Worm (Caenorhabditis elegans): ENCODE results near the gene C06G3.8.
A peak's percentile ranks its signal among the peaks of the same experiment; 100 is the strongest.

C06G3.8 gene

DNA sequence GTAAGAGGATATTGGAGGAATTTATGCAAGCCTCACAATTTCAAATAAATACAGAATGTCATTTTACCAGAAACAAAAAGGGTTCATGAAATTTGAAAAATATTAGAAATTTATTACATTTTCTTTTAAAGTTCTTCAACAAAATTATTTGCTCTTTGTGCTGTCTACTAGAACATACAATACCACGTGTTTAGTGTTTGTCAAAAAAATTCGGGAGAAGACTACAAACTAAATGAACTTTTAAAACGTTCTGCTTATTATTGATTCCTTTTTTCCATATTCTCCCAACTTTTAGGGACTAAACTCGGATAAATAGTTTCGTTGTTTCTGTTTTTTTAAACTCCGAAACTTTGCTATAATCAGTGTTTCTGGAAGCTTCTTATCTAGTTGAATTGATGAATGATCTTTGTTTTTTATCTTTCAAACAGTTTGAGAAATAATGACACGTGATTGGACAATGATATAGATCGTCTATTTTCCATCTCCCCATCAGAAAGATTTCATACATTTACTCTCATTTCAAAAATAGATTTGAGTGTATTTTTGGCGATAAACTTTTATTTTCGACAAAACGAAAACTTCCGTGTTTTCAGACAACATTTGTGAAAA, 16.4 kb upstream of the C06G3.8 start (continued):
- TF ChIP-seq tag-97 (GFP tag; IDR thresholded peaks at IDR 0.05) (no peak), dmd-9 (GFP tag; IDR thresholded peaks at IDR 0.05) (no peak), daf-12 (tag; optimal IDR thresholded peaks at IDR 0.05) (no peak), nhr-48 (tag; optimal IDR thresholded peaks at IDR 0.05) (peak; percentile 15), unc-62 (GFP tag; optimal IDR thresholded peaks at IDR 0.05 in 1 of 2) (peak in 1 of 2 experiments; percentile 33), unc-62 (tag; optimal IDR thresholded peaks at IDR 0.05) (no peak), hlh-30 (tag; optimal IDR thresholded peaks at IDR 0.05; ENCODE audit: insufficient read depth) (peak; percentile 34), pha-4 (GFP tag; IDR thresholded peaks at IDR 0.05) (no peak), pha-4 (tag; optimal IDR thresholded peaks at IDR 0.05) (no peak), Y48G9A.11 (GFP tag; IDR thresholded peaks at IDR 0.05) (no peak), hmg-1.1 (GFP tag; IDR thresholded peaks at IDR 0.05) (no peak), mxl-3 (GFP tag; optimal IDR thresholded peaks at IDR 0.05) (no peak)

DNA sequence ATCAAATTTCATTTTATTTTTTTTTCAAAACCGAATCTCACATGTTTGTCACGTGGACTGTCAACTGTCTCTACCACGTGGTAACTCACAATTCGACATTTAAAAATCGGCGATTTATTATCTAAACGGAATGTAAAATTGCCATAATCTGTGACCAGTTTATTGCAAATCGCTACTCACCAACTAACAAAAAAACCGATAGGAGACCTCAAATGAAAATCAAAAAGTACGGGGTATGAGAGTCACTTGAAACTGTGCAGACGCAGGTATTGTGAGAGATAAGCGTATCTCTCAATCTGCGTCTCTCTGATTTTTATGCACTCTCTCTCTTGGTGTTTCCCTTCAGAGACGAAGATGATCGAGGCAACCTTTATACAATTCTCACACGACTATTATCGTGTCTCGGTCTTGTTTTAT, 15.4 kb upstream of the C06G3.8 start:
- TF ChIP-seq duxl-1 (tag; optimal IDR thresholded peaks at IDR 0.05; ENCODE audit: poor library complexity) (no peak), daf-12 (tag; optimal IDR thresholded peaks at IDR 0.05) (no peak), hlh-11 (tag; optimal IDR thresholded peaks at IDR 0.05) (peak; percentile 94), aha-1 (tag) (no peak), ama-1 (optimal IDR thresholded peaks at IDR 0.05) (no peak), php-3 (GFP tag; IDR thresholded peaks at IDR 0.05) (peak; percentile 96), ceh-62 (tag; optimal IDR thresholded peaks at IDR 0.05) (no peak), skn-1 (tag; optimal IDR thresholded peaks at IDR 0.05) (no peak), nhr-28 (tag; optimal IDR thresholded peaks at IDR 0.05) (peak; percentile 90), nhr-10 (tag; optimal IDR thresholded peaks at IDR 0.05) (peak; percentile 91), tra-1 (GFP tag; IDR thresholded peaks at IDR 0.05) (peak; percentile 65; the same call in 1 of the 2 replicates), F44E2.7 (GFP tag; IDR thresholded peaks at IDR 0.05) (no peak), R02D3.7 (tag; optimal IDR thresholded peaks at IDR 0.05) (no peak), ZK337.2 (GFP tag; IDR thresholded peaks at IDR 0.05) (no peak), nhr-102 (tag; optimal IDR thresholded peaks at IDR 0.05) (peak; percentile 72), lsy-2 (tag; optimal IDR thresholded peaks at IDR 0.05) (peak; percentile 26 to 72), Y5F2A.4 (GFP tag; optimal IDR thresholded peaks at IDR 0.05) (no peak), F49E8.2 (tag; optimal IDR thresholded peaks at IDR 0.05; ENCODE audit: borderline replicate concordance) (no peak), madf-5 (GFP tag; IDR thresholded peaks at IDR 0.05) (no peak), ces-1 (GFP tag; optimal IDR thresholded peaks at IDR 0.05) (no peak), cey-2 (tag; optimal IDR thresholded peaks at IDR 0.05; ENCODE audit: borderline replicate concordance, insufficient read depth) (peak; percentile 62), lin-39 (tag; optimal IDR thresholded peaks at IDR 0.05) (no peak), zip-2 (tag; optimal IDR thresholded peaks at IDR 0.05) (no peak), Y105C5A.15 (GFP tag; IDR thresholded peaks at IDR 0.05) (no peak), T20F7.1 (GFP tag; optimal IDR thresholded peaks at IDR 0.05) (peak; percentile 36), daf-16 (GFP tag; optimal IDR thresholded peaks at IDR 0.05) (peak in 1 of 2 experiments; percentile 48), daf-16 (tag; optimal IDR thresholded peaks at IDR 0.05) (peak; percentile 88), F10B5.3 (tag; optimal IDR thresholded peaks at IDR 0.05) (no peak), dmd-9 (GFP tag; IDR thresholded peaks at IDR 0.05) (no peak), mxl-2 (GFP tag; conservative IDR thresholded peaks at IDR 0.05) (peak; percentile 95), ceh-44 (GFP tag; IDR thresholded peaks at IDR 0.05) (no peak), vab-7 (GFP tag; IDR thresholded peaks at IDR 0.05) (no peak), hlh-30 (tag; optimal IDR thresholded peaks at IDR 0.05; ENCODE audit: insufficient read depth) (peak; percentile 92), hmg-1.1 (GFP tag; IDR thresholded peaks at IDR 0.05) (peak; percentile 35; the same call in 1 of the 2 replicates), madf-9 (GFP tag; conservative IDR thresholded peaks at IDR 0.05) (no peak), ZK546.5 (tag; optimal IDR thresholded peaks at IDR 0.05) (no peak), nhr-41 (GFP tag; IDR thresholded peaks at IDR 0.05) (no peak), spr-3 (GFP tag; optimal IDR thresholded peaks at IDR 0.05) (no peak), nhr-48 (tag; optimal IDR thresholded peaks at IDR 0.05) (peak; percentile 88), ztf-11 (tag; optimal IDR thresholded peaks at IDR 0.05) (no peak), egl-43 (GFP tag; IDR thresholded peaks at IDR 0.05) (0 out of 2 replicates have a peak, but pooled peaks have one; percentile 39), dmd-8 (GFP tag; IDR thresholded peaks at IDR 0.05) (0 out of 2 replicates have a peak, but pooled peaks have one; percentile 16)
